Fruit fly (Drosophila melanogaster) whole organism, embryonic: ENCODE results near the gene CG18598.
A peak's percentile ranks its signal among the peaks of the same experiment; 100 is the strongest.

ENCODE experiments used
- Aef1 ChIP-seq: fragments of 200-800 bp; sonication (Bioruptor generic); IDR thresholded peaks from 3 replicates; pipeline ENCODE4 v1.3.6; 2022; ENCODE audit warnings: missing biosample characterization, missing genetic modification characterization
- B-H1 ChIP-seq: fragments of 200-800 bp; sonication (Bioruptor generic); IDR thresholded peaks from 3 replicates; pipeline ENCODE4 v1.3.6; 2022; ENCODE audit warnings: missing biosample characterization, missing genetic modification characterization
- B-H2 ChIP-seq: fragments of 200-800 bp; sonication (Bioruptor generic); optimal IDR thresholded peaks from 2 replicates; lab custom pipeline; 2018; ENCODE audit warnings: missing biosample characterization, mild to moderate bottlenecking, missing genetic modification characterization
- CG11696 ChIP-seq: fragments of 200-800 bp; sonication (Bioruptor generic); IDR thresholded peaks from 2 replicates; pipeline ENCODE4 v1.3.6; 2022; ENCODE audit warnings: missing biosample characterization, missing genetic modification characterization
- CG13775 ChIP-seq: fragments of 200-800 bp; sonication (Bioruptor generic); optimal IDR thresholded peaks from 3 replicates; lab custom pipeline; 2017; ENCODE audit warnings: missing biosample characterization, mild to moderate bottlenecking, missing genetic modification characterization
- CG14710 ChIP-seq: fragments of 200-800 bp; sonication (Bioruptor generic); optimal IDR thresholded peaks from 3 replicates; lab custom pipeline; 2019; ENCODE audit warnings: missing biosample characterization, mild to moderate bottlenecking, missing genetic modification characterization, moderate library complexity
- CG17186 ChIP-seq: fragments of 200-800 bp; sonication (Bioruptor generic); optimal IDR thresholded peaks from 3 replicates; lab custom pipeline; 2017; ENCODE audit warnings: missing biosample characterization, missing genetic modification reagents, missing genetic modification characterization
- CG18619 ChIP-seq: fragments of 200-800 bp; sonication (Bioruptor generic); optimal IDR thresholded peaks from 3 replicates; lab custom pipeline; 2017; ENCODE audit warnings: missing biosample characterization, mild to moderate bottlenecking, missing genetic modification characterization
- CG18764 ChIP-seq: fragments of 200-800 bp; sonication (Bioruptor generic); optimal IDR thresholded peaks from 3 replicates; lab custom pipeline; 2016; ENCODE audit warnings: missing biosample characterization, missing genetic modification characterization
- CG2129 ChIP-seq: fragments of 200-800 bp; sonication (Bioruptor generic); IDR thresholded peaks from 2 replicates; pipeline ENCODE4 v1.3.6; 2022; ENCODE audit warnings: missing biosample characterization, missing genetic modification characterization; ENCODE audit not compliant: partially characterized antibody
- CG2199 ChIP-seq: fragments of 200-800 bp; sonication (Bioruptor generic); IDR thresholded peaks from 3 replicates; pipeline ENCODE4 v1.3.6; 2022; ENCODE audit warnings: missing biosample characterization, missing genetic modification characterization
- CG2202 ChIP-seq: fragments of 200-800 bp; sonication (Bioruptor generic); optimal IDR thresholded peaks from 2 replicates; lab custom pipeline; 2018; ENCODE audit warnings: missing biosample characterization, mild to moderate bottlenecking, missing genetic modification characterization
- CG3163 ChIP-seq: fragments of 200-800 bp; sonication (Bioruptor generic); optimal IDR thresholded peaks from 3 replicates; lab custom pipeline; 2016; ENCODE audit warnings: missing biosample characterization, missing genetic modification characterization
- CG32532 ChIP-seq: fragments of 200-800 bp; sonication (Bioruptor generic); IDR thresholded peaks from 2 replicates; pipeline ENCODE4 v1.3.6; 2022; ENCODE audit warnings: missing biosample characterization, missing genetic modification characterization
- CG4328 ChIP-seq: fragments of 200-800 bp; sonication (Bioruptor generic); optimal IDR thresholded peaks from 3 replicates; lab custom pipeline; 2017; ENCODE audit warnings: missing biosample characterization, missing genetic modification reagents, missing genetic modification characterization
- CG4360 ChIP-seq: fragments of 200-800 bp; sonication (Bioruptor generic); IDR thresholded peaks from 2 replicates; pipeline ENCODE4 v1.3.6; 2022; ENCODE audit warnings: missing biosample characterization, missing genetic modification characterization
- CG4404 ChIP-seq: fragments of 200-800 bp; sonication (Bioruptor generic); IDR thresholded peaks from 2 replicates; pipeline ENCODE4 v1.3.6; 2022; ENCODE audit warnings: missing biosample characterization, missing genetic modification characterization
- CG7271 ChIP-seq: fragments of 200-800 bp; sonication (Bioruptor generic); optimal IDR thresholded peaks from 2 replicates; lab custom pipeline; 2018; ENCODE audit warnings: missing biosample characterization, mild to moderate bottlenecking, missing genetic modification characterization, moderate library complexity
- CG9797 ChIP-seq: fragments of 200-800 bp; sonication (Bioruptor generic); optimal IDR thresholded peaks from 3 replicates; lab custom pipeline; 2018; ENCODE audit warnings: missing biosample characterization, mild to moderate bottlenecking, missing genetic modification characterization
- Dip2 ChIP-seq: fragments of 200-800 bp; sonication (Bioruptor generic); IDR thresholded peaks from 2 replicates; pipeline ENCODE4 v1.3.6; 2022; ENCODE audit warnings: missing biosample characterization, missing genetic modification characterization
- Dref ChIP-seq: fragments of 200-800 bp; sonication (Bioruptor generic); IDR thresholded peaks from 2 replicates; pipeline ENCODE4 v1.3.6; 2022; ENCODE audit warnings: missing biosample characterization, missing genetic modification characterization
- Fer2 ChIP-seq: fragments of 200-800 bp; sonication (Bioruptor generic); optimal IDR thresholded peaks from 2 replicates; lab custom pipeline; 2018; ENCODE audit warnings: missing biosample characterization, mild to moderate bottlenecking, missing genetic modification characterization, moderate library complexity
- Fer3 ChIP-seq: fragments of 200-800 bp; sonication (Bioruptor generic); optimal IDR thresholded peaks from 2 replicates; lab custom pipeline; 2018; ENCODE audit warnings: missing biosample characterization, mild to moderate bottlenecking, missing genetic modification characterization, moderate library complexity
- GATAe ChIP-seq: fragments of 200-800 bp; sonication (Bioruptor generic); conservative IDR thresholded peaks from 2 replicates; pipeline ENCODE4 v1.3.6; 2022; ENCODE audit warnings: missing biosample characterization, missing genetic modification characterization
- H2.0 ChIP-seq: fragments of 200-800 bp; sonication (Bioruptor generic); IDR thresholded peaks from 2 replicates; pipeline ENCODE4 v1.3.6; 2022; ENCODE audit warnings: missing biosample characterization, missing genetic modification characterization
- HLH4C ChIP-seq: fragments of 200-800 bp; sonication (Bioruptor generic); IDR thresholded peaks from 3 replicates; pipeline ENCODE4 v1.3.6; 2022; ENCODE audit warnings: missing biosample characterization, missing genetic modification characterization; ENCODE audit not compliant: partially characterized antibody
- Kr ChIP-seq: fragments of 200-800 bp; sonication (Bioruptor generic); optimal IDR thresholded peaks from 2 replicates; lab custom pipeline; 2017; ENCODE audit warnings: missing biosample characterization, mild to moderate bottlenecking, missing genetic modification characterization
- Mad ChIP-seq: fragments of 200-800 bp; sonication (Bioruptor generic); optimal IDR thresholded peaks from 2 replicates; lab custom pipeline; 2016; ENCODE audit warnings: missing biosample characterization, missing genetic modification characterization
- Max ChIP-seq: fragments of 200-800 bp; sonication (Bioruptor generic); optimal IDR thresholded peaks from 2 replicates; lab custom pipeline; 2016; ENCODE audit warnings: missing biosample characterization, mild to moderate bottlenecking, missing genetic modification characterization
- Med ChIP-seq: fragments of 200-800 bp; sonication (Bioruptor generic); peaks from one replicate; lab custom pipeline; 2016; ENCODE audit warnings: missing biosample characterization, missing genetic modification characterization, mild to moderate bottlenecking, inconsistent platforms, moderate library complexity
- NC2β ChIP-seq: fragments of 200-800 bp; sonication (Bioruptor generic); optimal IDR thresholded peaks from 2 replicates; lab custom pipeline; 2016; ENCODE audit warnings: missing biosample characterization, missing genetic modification characterization
- Oaz ChIP-seq: fragments of 200-800 bp; sonication (Bioruptor generic); IDR thresholded peaks from 2 replicates; pipeline ENCODE4 v1.3.6; 2022; ENCODE audit warnings: missing biosample characterization, missing genetic modification characterization
- Oli ChIP-seq: fragments of 200-800 bp; sonication (Bioruptor generic); optimal IDR thresholded peaks from 2 replicates; lab custom pipeline; 2018; ENCODE audit warnings: missing biosample characterization, mild to moderate bottlenecking, missing genetic modification characterization, moderate library complexity
- Sry-δ ChIP-seq: fragments of 200-800 bp; sonication (Bioruptor generic); optimal IDR thresholded peaks from 2 replicates; lab custom pipeline; 2016; ENCODE audit warnings: missing biosample characterization, missing genetic modification characterization
- Stat92E ChIP-seq, 3 experiments: fragments of >200 bp in 2 of 3; fragments of 200-800 bp in 1 of 3; sonication (Bioruptor generic) in 1 of 3; optimal IDR thresholded peaks; 2 replicates each; lab custom pipeline; 2017 to 2019; ENCODE audit warnings: missing biosample characterization in 3 of 3, missing genetic modification characterization in 3 of 3, mild to moderate bottlenecking in 1 of 3, moderate library complexity in 1 of 3
- bowl ChIP-seq: fragments of 200-800 bp; sonication (Bioruptor generic); IDR thresholded peaks from 2 replicates; pipeline ENCODE4 v1.3.6; 2022; ENCODE audit warnings: missing biosample characterization, missing genetic modification characterization
- bsh ChIP-seq, 2 experiments: fragments of 200-800 bp; sonication (Bioruptor generic); optimal IDR thresholded peaks; 2 replicates each; lab custom pipeline; 2017 to 2018; ENCODE audit warnings: mild to moderate bottlenecking in 2 of 2, missing biosample characterization in 2 of 2, missing genetic modification characterization in 2 of 2, moderate library complexity in 1 of 2
- chm ChIP-seq: fragments of 200-800 bp; sonication (Bioruptor generic); IDR thresholded peaks from 2 replicates; pipeline ENCODE4 v1.3.6; 2022; ENCODE audit warnings: missing biosample characterization, missing genetic modification characterization
- disco-r ChIP-seq: fragments of 200-800 bp; sonication (Bioruptor generic); optimal IDR thresholded peaks from 2 replicates; lab custom pipeline; 2016; ENCODE audit warnings: missing biosample characterization, missing genetic modification characterization
- dpn ChIP-seq, 2 experiments: fragments of 200-800 bp; sonication (Bioruptor generic); optimal IDR thresholded peaks; 3 replicates each; lab custom pipeline; 2016; ENCODE audit warnings: missing biosample characterization in 2 of 2, missing genetic modification characterization in 2 of 2
- eve ChIP-seq, 2 experiments: fragments of >200 bp; optimal IDR thresholded peaks; 2 replicates each; lab custom pipeline; 2017; ENCODE audit warnings: missing biosample characterization in 2 of 2, missing genetic modification characterization in 2 of 2
- fd96Cb ChIP-seq: fragments of 200-800 bp; sonication (Bioruptor generic); optimal IDR thresholded peaks from 2 replicates; lab custom pipeline; 2018; ENCODE audit warnings: missing biosample characterization, mild to moderate bottlenecking, missing genetic modification characterization, moderate library complexity
- ftz-f1 ChIP-seq: fragments of 200-800 bp; sonication (Bioruptor generic); optimal IDR thresholded peaks from 2 replicates; lab custom pipeline; 2016; ENCODE audit warnings: missing biosample characterization, missing genetic modification characterization
- gcm2 ChIP-seq: fragments of 200-800 bp; sonication (Bioruptor generic); optimal IDR thresholded peaks from 2 replicates; lab custom pipeline; 2016; ENCODE audit warnings: missing biosample characterization, missing genetic modification characterization
- gfzf ChIP-seq: fragments of 200-800 bp; sonication (Bioruptor generic); optimal IDR thresholded peaks from 2 replicates; lab custom pipeline; 2016; ENCODE audit warnings: missing biosample characterization, mild to moderate bottlenecking, missing genetic modification characterization, moderate library complexity
- gsb ChIP-seq: fragments of 200-800 bp; sonication (Bioruptor generic); IDR thresholded peaks from 2 replicates; pipeline ENCODE4 v1.3.6; 2022; ENCODE audit warnings: missing biosample characterization, missing genetic modification characterization
- h ChIP-seq: fragments of >200 bp; optimal IDR thresholded peaks from 2 replicates; lab custom pipeline; 2017
- ind ChIP-seq: fragments of 200-800 bp; sonication (Bioruptor generic); optimal IDR thresholded peaks from 3 replicates; lab custom pipeline; 2016; ENCODE audit warnings: missing biosample characterization, missing genetic modification characterization
- jigr1 ChIP-seq: fragments of 200-800 bp; sonication (Bioruptor generic); IDR thresholded peaks from 3 replicates; pipeline ENCODE4 v1.3.6; 2022; ENCODE audit warnings: missing biosample characterization, missing genetic modification characterization
- mam ChIP-seq: fragments of 200-800 bp; sonication (Bioruptor generic); optimal IDR thresholded peaks from 3 replicates; lab custom pipeline; 2016; ENCODE audit warnings: missing biosample characterization, missing genetic modification characterization
- mirr ChIP-seq: fragments of 200-800 bp; sonication (Bioruptor generic); optimal IDR thresholded peaks from 3 replicates; lab custom pipeline; 2018; ENCODE audit warnings: missing biosample characterization, mild to moderate bottlenecking, missing genetic modification characterization
- row ChIP-seq: fragments of 200-800 bp; sonication (Bioruptor generic); IDR thresholded peaks from 3 replicates; pipeline ENCODE4 v1.3.6; 2022; ENCODE audit warnings: missing biosample characterization, missing genetic modification characterization
- sna ChIP-seq: fragments of 200-800 bp; sonication (Bioruptor generic); IDR thresholded peaks from 2 replicates; pipeline ENCODE4 v1.3.6; 2022; ENCODE audit warnings: missing biosample characterization, missing genetic modification characterization; ENCODE audit not compliant: partially characterized antibody

Gene CG18598

dm6 chr3R:18252578-18252977, 1.7 kb downstream of the CG18598 start, which contains the start of gene CG12320 (continued):
- no peak for TF ChIP-seq Fer2 (tag; lab: Kevin White, UChicago)
- no peak for TF ChIP-seq gcm2 (GFP tag; lab: Kevin White, UChicago)
- no peak for TF ChIP-seq sna (GFP tag; lab: Robert Waterston, UW)
- no peak for TF ChIP-seq NC2β (GFP tag; lab: Kevin White, UChicago)
- no peak for TF ChIP-seq disco-r (GFP tag; lab: Kevin White, UChicago)
- no peak for TF ChIP-seq CG11696 (GFP tag; lab: Robert Waterston, UW)
- no peak for TF ChIP-seq Aef1 (GFP tag; lab: Robert Waterston, UW)
- no peak for TF ChIP-seq gsb (GFP tag; lab: Robert Waterston, UW)
- no peak for TF ChIP-seq CG4360 (GFP tag; lab: Robert Waterston, UW)
- TF ChIP-seq row (GFP tag; lab: Robert Waterston, UW): no peak
- TF ChIP-seq chm: no peak
- TF ChIP-seq GATAe: no peak
- no peak for TF ChIP-seq Oaz (GFP tag; lab: Robert Waterston, UW)
- TF ChIP-seq CG7271 (tag; lab: Kevin White, UChicago): no peak
- no peak for TF ChIP-seq ind
- TF ChIP-seq Med (GFP tag; lab: Kevin White, UChicago): peak; percentile 32
- TF ChIP-seq jigr1 (GFP tag; lab: Robert Waterston, UW): no peak
- no peak for TF ChIP-seq Oli (tag; lab: Kevin White, UChicago)
- TF ChIP-seq CG3163 (GFP tag; lab: Kevin White, UChicago): no peak
- no peak for TF ChIP-seq CG32532
- no peak for TF ChIP-seq CG18764
- no peak for TF ChIP-seq CG4404 (GFP tag; lab: Robert Waterston, UW)
- peak; percentile 68 for TF ChIP-seq Dref
- no peak for TF ChIP-seq mirr (GFP tag; lab: Kevin White, UChicago)
- TF ChIP-seq CG18619: no peak
- no peak for TF ChIP-seq Mad (GFP tag; lab: Kevin White, UChicago)
- peak; percentile 41 for TF ChIP-seq Sry-δ (GFP tag; lab: Kevin White, UChicago)
- TF ChIP-seq CG13775: no peak
- no peak for TF ChIP-seq CG2199 (GFP tag; lab: Robert Waterston, UW)
- TF ChIP-seq HLH4C (GFP tag; lab: Robert Waterston, UW): no peak
- no peak for TF ChIP-seq mam (GFP tag; lab: Kevin White, UChicago)
- TF ChIP-seq CG2129 (GFP tag; lab: Robert Waterston, UW): no peak
- no peak for TF ChIP-seq dpn (GFP tag; optimal IDR thresholded peaks at IDR 0.05; lab: Kevin White, UChicago)
- no peak for TF ChIP-seq B-H2 (GFP tag; lab: Kevin White, UChicago)
- no peak for TF ChIP-seq H2.0
- no peak for TF ChIP-seq fd96Cb
- peak; percentile 11 for TF ChIP-seq gfzf (GFP tag; lab: Kevin White, UChicago)
- TF ChIP-seq h (lab: Kevin White, UChicago): no peak
- no peak for TF ChIP-seq CG17186 (GFP tag; lab: Kevin White, UChicago)
- TF ChIP-seq ftz-f1 (GFP tag; lab: Kevin White, UChicago): no peak
- no peak for TF ChIP-seq bowl (GFP tag; lab: Robert Waterston, UW)
- TF ChIP-seq CG14710 (tag; lab: Kevin White, UChicago): peak; percentile 34
- TF ChIP-seq Stat92E (GFP tag; optimal IDR thresholded peaks at IDR 0.05; lab: Kevin White, UChicago): no peak
- TF ChIP-seq bsh (GFP tag; optimal IDR thresholded peaks at IDR 0.05; lab: Kevin White, UChicago): no peak
- TF ChIP-seq B-H1 (GFP tag; lab: Robert Waterston, UW): no peak
- no peak for TF ChIP-seq CG4328 (GFP tag; lab: Kevin White, UChicago)
- TF ChIP-seq eve (GFP tag; optimal IDR thresholded peaks at IDR 0.05; lab: Kevin White, UChicago): no peak
- peak; percentile 0 for TF ChIP-seq CG9797 (GFP tag; lab: Kevin White, UChicago)
- no peak for TF ChIP-seq Dip2
- no peak for TF ChIP-seq Fer3 (tag; lab: Kevin White, UChicago)
- TF ChIP-seq CG2202 (tag; lab: Kevin White, UChicago): no peak
- TF ChIP-seq Kr (GFP tag; lab: Kevin White, UChicago): no peak
- TF ChIP-seq Max: no peak
